Worm (Caenorhabditis elegans): Measurements from ENCODE around the gene C34F11.8.

DNA sequence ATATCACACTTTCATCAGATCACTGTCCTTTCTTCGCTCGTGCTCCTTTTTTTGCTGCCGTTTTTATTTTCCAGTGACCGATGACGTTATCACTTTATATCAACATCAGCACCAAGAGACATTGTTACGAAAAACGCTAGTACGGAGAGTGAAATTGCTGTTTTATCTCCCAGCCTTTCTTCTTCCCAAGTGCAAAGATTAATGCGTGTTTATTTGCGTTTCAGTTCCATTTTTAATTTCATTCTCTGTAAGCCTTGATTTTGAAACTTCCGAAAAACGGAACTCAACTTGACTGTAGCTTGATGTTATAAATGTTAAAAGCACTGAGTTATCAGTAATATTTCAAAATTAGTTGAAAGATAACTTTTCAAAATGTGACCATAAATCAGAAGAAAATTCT lies 23.9 kb downstream of the C34F11.8 start:
- TF ChIP-seq attf-4 (tag; optimal IDR thresholded peaks at IDR 0.05) (no peak), aly-2 (tag; optimal IDR thresholded peaks at IDR 0.05) (no peak), nhr-41 (GFP tag; IDR thresholded peaks at IDR 0.05) (no peak), ama-1 (optimal IDR thresholded peaks at IDR 0.05) (no peak), F49E8.2 (tag; optimal IDR thresholded peaks at IDR 0.05; ENCODE audit: borderline replicate concordance) (no peak), nhr-28 (tag; optimal IDR thresholded peaks at IDR 0.05) (no peak), hif-1 (tag; optimal IDR thresholded peaks at IDR 0.05) (no peak), unc-39 (tag; optimal IDR thresholded peaks at IDR 0.05) (no peak), skn-1 (tag; optimal IDR thresholded peaks at IDR 0.05) (no peak), snpc-4 (tag; optimal IDR thresholded peaks at IDR 0.05) (no peak), lin-15B (tag; optimal IDR thresholded peaks at IDR 0.05) (no peak)
